Fruit fly (Drosophila melanogaster): ENCODE measurements around the gene CG2604.

CG2604 gene

DNA sequence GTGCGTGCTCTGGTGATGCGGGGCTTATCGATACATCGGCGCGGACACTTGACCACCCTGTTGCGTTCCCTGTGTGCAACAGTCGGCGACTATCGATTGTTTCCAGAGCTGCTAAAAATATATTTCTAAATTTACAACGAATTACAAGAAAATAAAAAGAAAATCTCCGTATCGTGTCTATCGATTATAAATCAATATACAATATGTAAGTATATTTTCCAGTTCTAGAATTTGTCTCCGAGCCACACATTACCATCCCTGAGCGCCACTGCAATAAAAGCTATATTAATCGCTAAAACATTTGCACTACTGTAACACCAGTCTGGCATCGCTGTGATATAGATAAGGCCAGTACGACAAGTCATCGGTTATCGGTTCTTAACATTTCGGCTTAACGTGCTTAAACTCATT is 9.0 kb upstream of the CG2604 start, which contains the start of the genes Kat60 and Mms19 (continued):
- peak; percentile 83 for TF ChIP-seq CG6254 (GFP tag; optimal IDR thresholded peaks at IDR 0.05)
- peak; percentile 36 for TF ChIP-seq CG34376 (GFP tag; optimal IDR thresholded peaks at IDR 0.05)
- TF ChIP-seq CG1832 (GFP tag; optimal IDR thresholded peaks at IDR 0.05), result no peak
- peak; percentile 28; the same call in 1 of the 2 replicates for TF ChIP-seq Adf1 (GFP tag; IDR thresholded peaks at IDR 0.05)
- peak; percentile 72; the same call in 2 of the 3 replicates for TF ChIP-seq CG11456 (GFP tag; IDR thresholded peaks at IDR 0.05)
- no peak for TF ChIP-seq CG5953 (GFP tag; IDR thresholded peaks at IDR 0.05)
- 0 out of 3 replicates have a peak, but pooled peaks have one; percentile 11 for TF ChIP-seq CG3726 (GFP tag; IDR thresholded peaks at IDR 0.05)
- peak; percentile 14 for TF ChIP-seq CG1792 (GFP tag; optimal IDR thresholded peaks at IDR 0.05)
- TF ChIP-seq row (GFP tag; IDR thresholded peaks at IDR 0.05), result peak; percentile 95
- peak; percentile 68 to 77 for TF ChIP-seq Pdp1 (GFP tag; optimal IDR thresholded peaks at IDR 0.05)

DNA sequence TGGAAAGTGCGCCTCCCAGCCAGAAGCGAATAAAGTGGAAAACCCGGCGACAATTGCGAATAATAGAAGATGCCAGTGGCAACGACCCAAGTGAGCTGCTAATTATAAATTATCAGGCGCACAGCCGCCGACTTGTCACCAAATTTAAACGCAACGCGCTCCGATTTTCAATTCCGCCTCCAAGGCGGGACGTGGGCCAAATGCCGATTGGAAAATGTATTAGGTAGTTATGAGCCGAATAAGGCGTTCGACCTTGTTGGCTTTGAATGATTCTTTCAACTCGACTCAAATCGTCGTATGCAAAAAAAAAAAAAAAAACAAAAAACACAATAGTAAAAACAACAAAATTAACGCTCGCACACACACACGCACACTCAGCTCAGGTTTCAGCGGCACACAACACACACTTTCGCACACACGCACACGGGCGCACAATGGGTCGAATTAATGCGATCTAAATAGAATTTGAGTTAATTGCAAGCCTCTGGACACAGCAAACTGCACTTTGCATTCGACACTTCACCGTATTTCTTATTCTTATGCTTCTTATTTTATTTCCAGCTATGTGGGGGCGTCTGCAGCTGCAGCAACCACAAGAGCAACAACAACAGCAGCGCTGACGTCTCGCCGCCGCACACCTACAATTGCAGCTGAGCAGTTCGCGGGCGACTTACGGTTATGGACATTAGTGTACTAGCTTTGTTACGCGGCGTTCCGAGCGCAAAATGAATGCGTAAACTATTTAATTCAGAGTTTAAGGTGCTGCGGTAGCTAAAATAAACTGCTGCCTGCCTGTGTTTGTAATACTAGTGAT is 8.4 kb upstream of the CG2604 start:
- TF ChIP-seq so (GFP tag; IDR thresholded peaks at IDR 0.05) (peak; percentile 21; the same call in 1 of the 3 replicates), CG13296 (GFP tag; optimal IDR thresholded peaks at IDR 0.05) (peak; percentile 19), sr (GFP tag; IDR thresholded peaks at IDR 0.05) (peak; percentile 31; the same call in 1 of the 3 replicates), CG4360 (GFP tag; IDR thresholded peaks at IDR 0.05) (peak; percentile 93), CG10979 (tag; optimal IDR thresholded peaks at IDR 0.05) (no peak), CG18262 (tag; optimal IDR thresholded peaks at IDR 0.05) (no peak), CG31224 (GFP tag; IDR thresholded peaks at IDR 0.05) (peak; percentile 71), Elba2 (GFP tag; optimal IDR thresholded peaks at IDR 0.05) (peak; percentile 17), chinmo (GFP tag; IDR thresholded peaks at IDR 0.05; ENCODE audit: partially characterized antibody) (0 out of 4 replicates have a peak, but pooled peaks have one; percentile 8), CG4617 (GFP tag; optimal IDR thresholded peaks at IDR 0.05; ENCODE audit: borderline replicate concordance) (peak; percentile 49), MESR4 (GFP tag; optimal IDR thresholded peaks at IDR 0.05) (peak; percentile 84), CG10321 (GFP tag; IDR thresholded peaks at IDR 0.05) (no peak), CG1529 (GFP tag; optimal IDR thresholded peaks at IDR 0.05) (peak; percentile 7), tna (GFP tag; IDR thresholded peaks at IDR 0.05; ENCODE audit: partially characterized antibody) (0 out of 2 replicates have a peak, but pooled peaks have one; percentile 10), Hand (GFP tag; optimal IDR thresholded peaks at IDR 0.05) (peak; percentile 20), wor (GFP tag; IDR thresholded peaks at IDR 0.05) (no peak), cg (GFP tag; optimal IDR thresholded peaks at IDR 0.05) (peak; percentile 78)

DNA sequence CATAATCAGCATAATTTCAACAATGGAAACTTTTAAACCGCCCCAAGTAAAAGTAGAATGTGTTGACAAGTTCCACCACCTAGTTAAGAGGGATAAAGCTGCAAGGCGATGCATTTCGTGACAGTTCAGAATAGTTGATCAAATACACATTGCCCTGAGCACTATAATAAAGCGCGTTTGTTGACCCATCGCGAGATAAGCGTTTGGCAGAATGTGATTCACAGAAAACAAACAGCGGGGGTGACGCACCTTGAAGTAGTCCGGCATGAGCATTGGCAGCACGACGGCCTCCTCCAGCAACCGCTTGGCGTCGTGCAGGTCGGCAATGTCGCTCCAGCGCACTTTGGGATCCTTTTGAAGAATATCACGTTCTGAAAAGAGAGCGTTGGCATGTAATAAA is 6.3 kb upstream of the CG2604 start:
- TF ChIP-seq Trl (optimal IDR thresholded peaks at IDR 0.05) (no peak), Trl (GFP tag; optimal IDR thresholded peaks at IDR 0.05) (no peak), sug (tag; optimal IDR thresholded peaks at IDR 0.05) (peak; percentile 12), CG4404 (GFP tag; IDR thresholded peaks at IDR 0.05) (no peak), HLHmδ (GFP tag; optimal IDR thresholded peaks at IDR 0.05) (peak; percentile 11), CG14860 (GFP tag; IDR thresholded peaks at IDR 0.05; ENCODE audit: partially characterized antibody) (no peak), slbo (GFP tag; IDR thresholded peaks at IDR 0.05) (no peak), fd64A (GFP tag; optimal IDR thresholded peaks at IDR 0.05) (peak; percentile 4), pzg (GFP tag; optimal IDR thresholded peaks at IDR 0.05) (no peak), CG2712 (tag; optimal IDR thresholded peaks at IDR 0.05) (peak; percentile 47), Drgx (GFP tag; IDR thresholded peaks at IDR 0.05) (0 out of 2 replicates have a peak, but pooled peaks have one; percentile 8), Xrp1 (GFP tag; IDR thresholded peaks at IDR 0.05) (peak; percentile 21; the same call in 1 of the 2 replicates), lab (GFP tag; optimal IDR thresholded peaks at IDR 0.05) (peak; percentile 23)
